Worm (Caenorhabditis elegans) whole organism, L4 larva: ENCODE results near the gene C54F6.19.

Experiments used
- F37D6.2 ChIP-seq: sonication (generic microtip); optimal IDR thresholded peaks from 2 replicates; lab custom pipeline; 2016; ENCODE audit warnings: mild to moderate bottlenecking, missing genetic modification characterization, missing compliant biosample characterization
- fos-1 ChIP-seq: fragments of 150-350 bp; optimal IDR thresholded peaks from 2 replicates; lab custom pipeline; 2014; ENCODE audit warnings: missing biosample characterization, missing genetic modification characterization
- mdl-1 ChIP-seq, 2 experiments: fragments of 150-350 bp in 1 of 2; sonication (generic microtip) in 1 of 2; optimal IDR thresholded peaks; 2 replicates each; lab custom pipeline; 2014 to 2017; ENCODE audit warnings: missing biosample characterization in 2 of 2, missing genetic modification characterization in 2 of 2
- nhr-237 ChIP-seq: sonication (generic microtip); optimal IDR thresholded peaks from 2 replicates; lab custom pipeline; 2017; ENCODE audit warnings: missing biosample characterization, missing genetic modification characterization
- nhr-28 ChIP-seq: fragments of 150-350 bp; optimal IDR thresholded peaks from 2 replicates; lab custom pipeline; 2014; ENCODE audit warnings: missing biosample characterization, missing genetic modification characterization
- php-3 ChIP-seq: fragments of 200-800 bp; sonication (Bioruptor generic); IDR thresholded peaks from 2 replicates; pipeline ENCODE4 v1.3.6; 2022; ENCODE audit warnings: missing genetic modification reagents, missing genetic modification characterization, missing compliant biosample characterization
- snpc-4 ChIP-seq: fragments of 150-350 bp; optimal IDR thresholded peaks from 2 replicates; lab custom pipeline; 2014; ENCODE audit warnings: missing biosample characterization, missing genetic modification characterization
- unc-62 ChIP-seq, 3 experiments: fragments of 150-350 bp in 1 of 3; sonication (generic microtip); optimal IDR thresholded peaks in 2 of 3; peaks in 1 of 3; 1 replicate in 1 of 3; 2 replicates in 2 of 3; lab custom pipeline; 2014 to 2017; ENCODE audit warnings: missing biosample characterization in 3 of 3, missing genetic modification characterization in 3 of 3, missing genetic modification reagents in 3 of 3, missing genotype in 1 of 3
- vab-7 ChIP-seq: fragments of 200-800 bp; sonication (Bioruptor generic); IDR thresholded peaks from 2 replicates; pipeline ENCODE4 v1.3.6; 2022; ENCODE audit warnings: missing genetic modification reagents, missing genetic modification characterization, missing compliant biosample characterization
- ztf-11 ChIP-seq: fragments of 150-350 bp; optimal IDR thresholded peaks from 2 replicates; lab custom pipeline; 2014; ENCODE audit warnings: missing biosample characterization, missing genetic modification characterization

- no peak for TF ChIP-seq snpc-4 (tag; lab: Kevin White, UChicago)
- TF ChIP-seq fos-1 (tag; lab: Kevin White, UChicago) = no peak
- TF ChIP-seq F37D6.2 = no peak
- no peak for TF ChIP-seq unc-62 (GFP tag; optimal IDR thresholded peaks at IDR 0.05 in 1 of 2; lab: Kevin White, UChicago)
- no peak for TF ChIP-seq unc-62 (tag; optimal IDR thresholded peaks at IDR 0.05; lab: Kevin White, UChicago)
- TF ChIP-seq nhr-237 (tag; lab: Kevin White, UChicago) = no peak
- no peak for TF ChIP-seq ztf-11 (tag; lab: Kevin White, UChicago)
- TF ChIP-seq nhr-28 (tag; lab: Kevin White, UChicago) = no peak
- TF ChIP-seq mdl-1 (tag; optimal IDR thresholded peaks at IDR 0.05; lab: Kevin White, UChicago) = no peak
- no peak for TF ChIP-seq vab-7 (GFP tag; lab: Robert Waterston, UW)
- no peak for TF ChIP-seq php-3 (GFP tag; lab: Robert Waterston, UW)
These were observed 44.1 kb upstream of the C54F6.19 start for ce11 chrV:7501194-7501593.
